Worm (Caenorhabditis elegans) whole organism, L4/young adult: Measurements from ENCODE around the gene Y53G8AR.1.

ENCODE experiments used
- W03F9.2 ChIP-seq: fragments of 150-350 bp; optimal IDR thresholded peaks from 2 replicates; lab custom pipeline; 2014; ENCODE audit warnings: missing biosample characterization, missing genetic modification characterization
- dao-5 ChIP-seq: sonication (generic microtip); optimal IDR thresholded peaks from 2 replicates; lab custom pipeline; 2016; ENCODE audit warnings: missing genotype, missing genetic modification characterization, moderate library complexity, missing compliant biosample characterization
- him-1 ChIP-seq: sonication (generic microtip); optimal IDR thresholded peaks from 2 replicates; lab custom pipeline; 2016; ENCODE audit warnings: missing genotype, missing genetic modification reagents, missing genetic modification characterization, missing compliant biosample characterization

ce11 chrIII:3370770-3371169 is 37.9 kb downstream of the Y53G8AR.1 start:
- TF ChIP-seq him-1 (tag; lab: Kevin White, UChicago) (no peak), W03F9.2 (tag; lab: Kevin White, UChicago) (no peak), dao-5 (no peak)
